1 worm cellular context compared by ENCODE assay signal in genomic region chrIV:13887408-13888163, ce11.
TF ChIP-seq lines count a peak whose summit lies in the region.

Gene lin-66 (plus strand): TSS chrIV:13888079.

TF ChIP-seq in whole organism, L4 larva, 104 proteins besides CTCF, POLR2A, EP300 and RAD21 (continued from another document):
- TF ChIP-seq dmd-8 (GFP tag; IDR thresholded peaks at IDR 0.05; lab: Robert Waterston, UW) (0 out of 2 replicates have a peak, but pooled peaks have one; percentile 60), nhr-42 (GFP tag; IDR thresholded peaks at IDR 0.05; lab: Robert Waterston, UW) (peak; percentile 77), lin-1 (GFP tag; IDR thresholded peaks at IDR 0.05; lab: Robert Waterston, UW) (peak; percentile 68; the same call in 1 of the 2 replicates), lin-38 (GFP tag; IDR thresholded peaks at IDR 0.05; lab: Robert Waterston, UW) (peak; percentile 70), nhr-6 (tag; optimal IDR thresholded peaks at IDR 0.05; lab: Kevin White, UChicago) (no peak), lir-3 (tag; optimal IDR thresholded peaks at IDR 0.05; lab: Kevin White, UChicago) (peak; percentile 25), egl-27 (tag; optimal IDR thresholded peaks at IDR 0.05; lab: Kevin White, UChicago) (peak; percentile 59), ces-1 (GFP tag; optimal IDR thresholded peaks at IDR 0.05; lab: Kevin White, UChicago) (no peak), nhr-237 (tag; optimal IDR thresholded peaks at IDR 0.05; lab: Kevin White, UChicago) (peak; percentile 8), lin-15B (tag; optimal IDR thresholded peaks at IDR 0.05; lab: Kevin White, UChicago) (no peak), ceh-62 (tag; optimal IDR thresholded peaks at IDR 0.05; lab: Kevin White, UChicago) (no peak), set-16 (GFP tag; IDR thresholded peaks at IDR 0.05; lab: Robert Waterston, UW) (peak; percentile 98), hmg-1.1 (GFP tag; IDR thresholded peaks at IDR 0.05; lab: Robert Waterston, UW) (peak; percentile 96), zip-2 (tag; optimal IDR thresholded peaks at IDR 0.05; lab: Kevin White, UChicago) (no peak), daf-12 (tag; optimal IDR thresholded peaks at IDR 0.05; lab: Kevin White, UChicago) (no peak), dve-1 (tag; optimal IDR thresholded peaks at IDR 0.05; lab: Kevin White, UChicago; ENCODE audit: insufficient read depth) (peak; percentile 79), daf-19 (GFP tag; conservative IDR thresholded peaks at IDR 0.05; lab: Robert Waterston, UW) (no peak), nhr-28 (tag; optimal IDR thresholded peaks at IDR 0.05; lab: Kevin White, UChicago) (peak; percentile 54), Y75B8A.6 (GFP tag; IDR thresholded peaks at IDR 0.05; lab: Robert Waterston, UW) (no peak), spr-3 (GFP tag; optimal IDR thresholded peaks at IDR 0.05; lab: Kevin White, UChicago) (no peak), nhr-10 (tag; optimal IDR thresholded peaks at IDR 0.05; lab: Kevin White, UChicago) (no peak), saeg-2 (GFP tag; IDR thresholded peaks at IDR 0.05; lab: Robert Waterston, UW) (0 out of 2 replicates have a peak, but pooled peaks have one; percentile 14), vab-7 (GFP tag; IDR thresholded peaks at IDR 0.05; lab: Robert Waterston, UW) (peak; percentile 66), duxl-1 (tag; optimal IDR thresholded peaks at IDR 0.05; lab: Kevin White, UChicago; ENCODE audit: poor library complexity) (peak; percentile 22), R02D3.7 (tag; optimal IDR thresholded peaks at IDR 0.05; lab: Kevin White, UChicago) (no peak), nhr-111 (GFP tag; optimal IDR thresholded peaks at IDR 0.05; lab: Kevin White, UChicago) (no peak), ama-1 (optimal IDR thresholded peaks at IDR 0.05; lab: Kevin White, UChicago) (no peak), F26F4.8 (GFP tag; conservative IDR thresholded peaks at IDR 0.05; lab: Robert Waterston, UW) (no peak), zfp-3 (GFP tag; conservative IDR thresholded peaks at IDR 0.05; lab: Robert Waterston, UW) (no peak), pha-4 (GFP tag; IDR thresholded peaks at IDR 0.05; lab: Robert Waterston, UW) (peak; percentile 87), pha-4 (tag; optimal IDR thresholded peaks at IDR 0.05; lab: Kevin White, UChicago) (no peak)
